Worm (Caenorhabditis elegans): ENCODE results near the gene dnj-9.

The dnj-9 gene

ce11 chrII:4866819-4867218 is 15.0 kb downstream of the dnj-9 start:
- TF ChIP-seq set-16 (GFP tag; IDR thresholded peaks at IDR 0.05): peak; percentile 97
- TF ChIP-seq snpc-1.2 (GFP tag; IDR thresholded peaks at IDR 0.05): 0 out of 2 replicates have a peak, but pooled peaks have one; percentile 23

- TF ChIP-seq dpl-1 (GFP tag; optimal IDR thresholded peaks at IDR 0.05): no peak
- TF ChIP-seq vab-7 (GFP tag; IDR thresholded peaks at IDR 0.05): no peak
- TF ChIP-seq ztf-11 (tag; optimal IDR thresholded peaks at IDR 0.05): no peak
- TF ChIP-seq zip-2 (tag; optimal IDR thresholded peaks at IDR 0.05): no peak
- no peak for TF ChIP-seq mxl-3 (GFP tag; optimal IDR thresholded peaks at IDR 0.05)
- TF ChIP-seq mep-1 (tag; optimal IDR thresholded peaks at IDR 0.05): no peak
- no peak for TF ChIP-seq zfp-3 (GFP tag; conservative IDR thresholded peaks at IDR 0.05)
- no peak for TF ChIP-seq lim-7 (GFP tag; IDR thresholded peaks at IDR 0.05)
- no peak for TF ChIP-seq ceh-20 (GFP tag; IDR thresholded peaks at IDR 0.05)
- TF ChIP-seq madf-5 (GFP tag; IDR thresholded peaks at IDR 0.05): no peak
- TF ChIP-seq ceh-44 (GFP tag; IDR thresholded peaks at IDR 0.05): no peak
- TF ChIP-seq T26A8.4 (GFP tag; IDR thresholded peaks at IDR 0.05): no peak
- TF ChIP-seq saeg-2 (GFP tag; IDR thresholded peaks at IDR 0.05): no peak
These were observed 15.6 kb downstream of the dnj-9 start, which contains the start of gene col-17 for ce11 chrII:4867476-4867875. TSS of gene col-17 (minus strand) at chrII:4867576.

ce11 chrII:4869793-4870343 is 18.0 kb downstream of the dnj-9 start:
- no peak for TF ChIP-seq gei-8 (GFP tag; optimal IDR thresholded peaks at IDR 0.05)
- TF ChIP-seq mdl-1 (tag; optimal IDR thresholded peaks at IDR 0.05): no peak
- TF ChIP-seq ctbp-1 (GFP tag; IDR thresholded peaks at IDR 0.05): 0 out of 2 replicates have a peak, but pooled peaks have one; percentile 29
- 0 out of 2 replicates have a peak, but pooled peaks have one; percentile 33 for TF ChIP-seq egl-43 (GFP tag; IDR thresholded peaks at IDR 0.05)
- no peak for TF ChIP-seq lin-1 (GFP tag; IDR thresholded peaks at IDR 0.05)
- TF ChIP-seq ceh-62 (tag; optimal IDR thresholded peaks at IDR 0.05): no peak
- no peak for TF ChIP-seq daf-12 (tag; optimal IDR thresholded peaks at IDR 0.05)
- peak; percentile 2; the same call in 1 of the 2 replicates for TF ChIP-seq madf-9 (GFP tag; conservative IDR thresholded peaks at IDR 0.05)
- no peak for TF ChIP-seq nhr-237 (tag; optimal IDR thresholded peaks at IDR 0.05)
- no peak for TF ChIP-seq ztf-11 (tag; optimal IDR thresholded peaks at IDR 0.05)
- TF ChIP-seq ZK546.5 (tag; optimal IDR thresholded peaks at IDR 0.05): no peak
- TF ChIP-seq unc-39 (tag; optimal IDR thresholded peaks at IDR 0.05): no peak
- TF ChIP-seq R02D3.7 (tag; optimal IDR thresholded peaks at IDR 0.05): no peak
- no peak for TF ChIP-seq lin-15B (tag; optimal IDR thresholded peaks at IDR 0.05)
- TF ChIP-seq attf-4 (tag; optimal IDR thresholded peaks at IDR 0.05): no peak
- no peak for TF ChIP-seq zip-2 (tag; optimal IDR thresholded peaks at IDR 0.05)
- TF ChIP-seq lin-13 (GFP tag; optimal IDR thresholded peaks at IDR 0.05): no peak
- no peak for TF ChIP-seq hmg-1.1 (GFP tag; IDR thresholded peaks at IDR 0.05)
- TF ChIP-seq lim-7 (GFP tag; IDR thresholded peaks at IDR 0.05): no peak
- no peak for TF ChIP-seq nhr-41 (GFP tag; IDR thresholded peaks at IDR 0.05)
- no peak for TF ChIP-seq mxl-3 (GFP tag; optimal IDR thresholded peaks at IDR 0.05)
- no peak for TF ChIP-seq lsy-2 (tag; optimal IDR thresholded peaks at IDR 0.05)
- no peak for TF ChIP-seq lin-38 (GFP tag; IDR thresholded peaks at IDR 0.05)
- no peak for TF ChIP-seq nhr-102 (tag; optimal IDR thresholded peaks at IDR 0.05)
- TF ChIP-seq ama-1 (optimal IDR thresholded peaks at IDR 0.05): no peak
- TF ChIP-seq madf-5 (GFP tag; IDR thresholded peaks at IDR 0.05): no peak
- no peak for TF ChIP-seq unc-62 (GFP tag; optimal IDR thresholded peaks at IDR 0.05 in 1 of 2)
- TF ChIP-seq unc-62 (tag; optimal IDR thresholded peaks at IDR 0.05): no peak
- no peak for TF ChIP-seq ceh-28 (tag; optimal IDR thresholded peaks at IDR 0.05)
- no peak for TF ChIP-seq dpl-1 (GFP tag; optimal IDR thresholded peaks at IDR 0.05)
- TF ChIP-seq set-16 (GFP tag; IDR thresholded peaks at IDR 0.05): peak; percentile 98
- no peak for TF ChIP-seq hlh-11 (tag; optimal IDR thresholded peaks at IDR 0.05)
- TF ChIP-seq fkh-10 (GFP tag; optimal IDR thresholded peaks at IDR 0.05): no peak
- TF ChIP-seq ceh-32 (tag; optimal IDR thresholded peaks at IDR 0.05; ENCODE audit: poor library complexity): no peak
- no peak for TF ChIP-seq lir-3 (tag; optimal IDR thresholded peaks at IDR 0.05)
- TF ChIP-seq T26A8.4 (GFP tag; IDR thresholded peaks at IDR 0.05): no peak
- TF ChIP-seq Y75B8A.6 (GFP tag; IDR thresholded peaks at IDR 0.05): no peak; the same call in 1 of the 2 replicates
- TF ChIP-seq aha-1 (tag): peak; percentile 7
- TF ChIP-seq F10B5.3 (tag; optimal IDR thresholded peaks at IDR 0.05): no peak
- no peak for TF ChIP-seq D1046.2 (GFP tag; IDR thresholded peaks at IDR 0.05)
